Fruit fly (Drosophila melanogaster) whole organism, adult: ENCODE measurements around the gene Nemp.
A peak's percentile ranks its signal among the peaks of the same experiment; 100 is the strongest.

Experiments
- CG11617 ChIP-seq: fragments of 200-800 bp; sonication (Bioruptor generic); optimal IDR thresholded peaks from 2 replicates; lab custom pipeline; 2017; ENCODE audit warnings: mild to moderate bottlenecking, missing biosample characterization, missing genetic modification reagents, missing genetic modification characterization
- CG12768 ChIP-seq: fragments of 200-800 bp; sonication (Bioruptor generic); optimal IDR thresholded peaks from 2 replicates; lab custom pipeline; 2017; ENCODE audit warnings: missing biosample characterization, missing genetic modification characterization, mild to moderate bottlenecking, moderate library complexity, missing genetic modification reagents
- CG14711 ChIP-seq: fragments of 200-800 bp; sonication (Bioruptor generic); optimal IDR thresholded peaks from 2 replicates; lab custom pipeline; 2018; ENCODE audit warnings: missing biosample characterization, mild to moderate bottlenecking, missing genetic modification characterization, moderate library complexity
- CG1620 ChIP-seq: fragments of 200-800 bp; sonication (Bioruptor generic); optimal IDR thresholded peaks from 2 replicates; lab custom pipeline; 2016; ENCODE audit warnings: missing biosample characterization, missing genetic modification characterization
- CG33017 ChIP-seq: fragments of 200-800 bp; sonication (Bioruptor generic); optimal IDR thresholded peaks from 2 replicates; lab custom pipeline; 2018; ENCODE audit warnings: missing biosample characterization, mild to moderate bottlenecking, missing genetic modification characterization, moderate library complexity
- CG5204 ChIP-seq: fragments of 200-800 bp; sonication (Bioruptor generic); optimal IDR thresholded peaks from 2 replicates; lab custom pipeline; 2016; ENCODE audit warnings: missing biosample characterization, missing genetic modification characterization
- CG7045 ChIP-seq: fragments of 200-800 bp; sonication (Bioruptor generic); optimal IDR thresholded peaks from 2 replicates; lab custom pipeline; 2017; ENCODE audit warnings: missing biosample characterization, mild to moderate bottlenecking, missing genetic modification characterization
- CG7101 ChIP-seq: fragments of 200-800 bp; sonication (Bioruptor generic); optimal IDR thresholded peaks from 2 replicates; lab custom pipeline; 2018; ENCODE audit warnings: missing biosample characterization, mild to moderate bottlenecking, missing genetic modification characterization, moderate library complexity
- Clk ChIP-seq: fragments of 200-800 bp; sonication (Bioruptor generic); optimal IDR thresholded peaks from 2 replicates; lab custom pipeline; 2017; ENCODE audit warnings: missing biosample characterization, missing genetic modification characterization
- Crg-1 ChIP-seq: fragments of 200-800 bp; sonication (Bioruptor generic); optimal IDR thresholded peaks from 2 replicates; lab custom pipeline; 2016; ENCODE audit warnings: missing biosample characterization, missing genetic modification characterization
- Hr96 ChIP-seq: fragments of 200-800 bp; sonication (Bioruptor generic); optimal IDR thresholded peaks from 2 replicates; lab custom pipeline; 2016; ENCODE audit warnings: missing biosample characterization, missing genetic modification characterization
- Mnt ChIP-seq: fragments of 200-800 bp; sonication (Bioruptor generic); optimal IDR thresholded peaks from 2 replicates; lab custom pipeline; 2016; ENCODE audit warnings: missing biosample characterization, mild to moderate bottlenecking, missing genetic modification characterization
- bab1 ChIP-seq: fragments of 200-800 bp; sonication (Bioruptor generic); optimal IDR thresholded peaks from 3 replicates; lab custom pipeline; 2019; ENCODE audit warnings: missing biosample characterization, mild to moderate bottlenecking, missing genetic modification characterization, moderate library complexity
- cic ChIP-seq: fragments of 200-800 bp; sonication (Bioruptor generic); optimal IDR thresholded peaks from 2 replicates; lab custom pipeline; 2017; ENCODE audit warnings: missing biosample characterization, mild to moderate bottlenecking, missing genetic modification characterization, moderate library complexity
- cnc ChIP-seq, 2 experiments: fragments of >200 bp; optimal IDR thresholded peaks; 2 replicates each; lab custom pipeline; 2017
- kay ChIP-seq: fragments of 200-800 bp; sonication (Bioruptor generic); peaks from one replicate; lab custom pipeline; 2016; ENCODE audit warnings: missing biosample characterization, missing genetic modification characterization, borderline replicate concordance
- ovo ChIP-seq: fragments of 200-800 bp; sonication (Bioruptor generic); optimal IDR thresholded peaks from 2 replicates; lab custom pipeline; 2016; ENCODE audit warnings: missing biosample characterization, missing genetic modification characterization
- pad ChIP-seq: fragments of 200-800 bp; sonication (Bioruptor generic); optimal IDR thresholded peaks from 3 replicates; lab custom pipeline; 2017; ENCODE audit warnings: missing biosample characterization, missing genetic modification characterization, mild to moderate bottlenecking, moderate library complexity, missing genetic modification reagents
- tj ChIP-seq: fragments of 200-800 bp; sonication (Bioruptor generic); optimal IDR thresholded peaks from 3 replicates; lab custom pipeline; 2017; ENCODE audit warnings: missing biosample characterization, mild to moderate bottlenecking, missing genetic modification characterization, moderate library complexity
- toe ChIP-seq: fragments of 200-800 bp; sonication (Bioruptor generic); optimal IDR thresholded peaks from 2 replicates; lab custom pipeline; 2016; ENCODE audit warnings: missing biosample characterization, missing genetic modification characterization

Gene Nemp

DNA sequence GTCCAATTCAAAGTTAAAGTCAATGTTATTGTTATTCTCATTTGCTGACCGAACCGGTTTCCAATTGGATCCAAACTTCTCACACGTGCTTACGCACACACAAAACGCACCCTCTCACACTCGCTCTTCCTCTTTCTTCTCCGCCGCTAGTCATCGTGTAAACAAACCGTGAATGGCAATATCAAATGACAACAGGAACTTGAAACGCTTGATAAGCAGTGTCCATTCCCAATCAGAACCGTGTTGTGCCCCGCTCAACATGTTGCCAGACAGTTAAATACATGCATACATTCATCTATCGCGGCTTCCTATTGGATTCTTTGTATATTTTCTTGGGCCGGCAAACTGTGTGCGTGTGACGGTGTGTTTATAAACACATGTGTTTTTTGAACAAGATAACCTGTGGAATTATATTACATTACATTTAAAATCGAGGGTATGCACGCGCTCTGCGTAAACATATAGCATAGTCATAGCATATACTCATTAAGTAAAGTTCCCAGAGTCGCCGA is 965 bp upstream of the Nemp start:
- TF ChIP-seq toe (no peak), CG7045 (GFP tag; lab: Kevin White, UChicago) (no peak), bab1 (GFP tag; lab: Kevin White, UChicago) (peak; percentile 9), CG7101 (tag; lab: Kevin White, UChicago) (peak; percentile 4), CG11617 (GFP tag; lab: Kevin White, UChicago) (no peak), Hr96 (no peak), CG14711 (no peak), Clk (GFP tag; lab: Kevin White, UChicago) (no peak), Mnt (GFP tag; lab: Kevin White, UChicago) (peak; percentile 96), ovo (GFP tag; lab: Kevin White, UChicago) (peak; percentile 73), Crg-1 (GFP tag; lab: Kevin White, UChicago) (no peak), cic (GFP tag; lab: Kevin White, UChicago) (peak; percentile 98), kay (GFP tag; lab: Kevin White, UChicago) (no peak), CG12768 (no peak), CG5204 (GFP tag; lab: Kevin White, UChicago) (no peak), pad (peak; percentile 5), tj (GFP tag; lab: Kevin White, UChicago) (peak; percentile 82), CG33017 (tag; lab: Kevin White, UChicago) (no peak), CG1620 (GFP tag; lab: Kevin White, UChicago) (no peak), cnc (optimal IDR thresholded peaks at IDR 0.05; lab: Kevin White, UChicago) (peak; percentile 43 to 44)

dm6 chrX:16651625-16652024 is 3.2 kb downstream of the Nemp start:
- TF ChIP-seq CG14711, result no peak
- TF ChIP-seq ovo (GFP tag; lab: Kevin White, UChicago), result no peak
- TF ChIP-seq toe, result no peak
- no peak for TF ChIP-seq pad
- no peak for TF ChIP-seq Mnt (GFP tag; lab: Kevin White, UChicago)
- no peak for TF ChIP-seq kay (GFP tag; lab: Kevin White, UChicago)
- TF ChIP-seq CG5204 (GFP tag; lab: Kevin White, UChicago), result no peak
- no peak for TF ChIP-seq tj (GFP tag; lab: Kevin White, UChicago)
- TF ChIP-seq Clk (GFP tag; lab: Kevin White, UChicago), result no peak
- no peak for TF ChIP-seq CG7101 (tag; lab: Kevin White, UChicago)

- TF ChIP-seq CG14711 (peak; percentile 4), tj (GFP tag; lab: Kevin White, UChicago) (no peak), cnc (optimal IDR thresholded peaks at IDR 0.05; lab: Kevin White, UChicago) (no peak), CG33017 (tag; lab: Kevin White, UChicago) (no peak), bab1 (GFP tag; lab: Kevin White, UChicago) (peak; percentile 35), Crg-1 (GFP tag; lab: Kevin White, UChicago) (peak; percentile 41), CG7045 (GFP tag; lab: Kevin White, UChicago) (no peak), kay (GFP tag; lab: Kevin White, UChicago) (no peak), Mnt (GFP tag; lab: Kevin White, UChicago) (no peak), CG1620 (GFP tag; lab: Kevin White, UChicago) (no peak), CG7101 (tag; lab: Kevin White, UChicago) (peak; percentile 41), pad (peak; percentile 29), ovo (GFP tag; lab: Kevin White, UChicago) (no peak), Hr96 (no peak), CG5204 (GFP tag; lab: Kevin White, UChicago) (peak; percentile 12), CG12768 (no peak), Clk (GFP tag; lab: Kevin White, UChicago) (no peak), CG11617 (GFP tag; lab: Kevin White, UChicago) (no peak), cic (GFP tag; lab: Kevin White, UChicago) (no peak), toe (no peak)
These were observed 3.7 kb downstream of the Nemp start, which contains the start of the genes CG32573 and CG42512 for dm6 chrX:16651098-16651497. TSS of gene CG32573 (plus strand) at chrX:16651376. TSS of gene CG42512 (plus strand) at chrX:16651376.

dm6 chrX:16650078-16651063 is 4.4 kb downstream of the Nemp start:
- TF ChIP-seq CG14711 (peak; percentile 19), ovo (GFP tag; lab: Kevin White, UChicago) (no peak), CG12768 (peak; percentile 3), tj (GFP tag; lab: Kevin White, UChicago) (peak; percentile 64)

DNA sequence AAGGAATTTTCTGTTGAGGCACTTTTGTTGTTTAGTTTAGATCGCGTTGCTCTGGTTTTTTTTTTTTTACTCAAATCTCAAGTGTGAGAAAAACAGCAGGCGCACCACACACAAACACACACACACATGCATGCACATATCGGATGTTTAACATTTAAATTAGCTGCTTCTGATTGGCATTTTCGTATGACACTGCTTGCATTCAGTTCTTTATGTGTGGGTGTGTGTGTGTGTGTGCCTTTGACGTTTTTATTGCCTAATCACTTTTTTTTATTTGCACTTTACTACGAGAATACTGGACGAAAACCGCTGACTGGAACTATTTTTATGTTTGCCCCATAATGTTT is 6.4 kb downstream of the Nemp start:
- TF ChIP-seq tj (GFP tag; lab: Kevin White, UChicago) (peak; percentile 81), CG5204 (GFP tag; lab: Kevin White, UChicago) (no peak)

DNA sequence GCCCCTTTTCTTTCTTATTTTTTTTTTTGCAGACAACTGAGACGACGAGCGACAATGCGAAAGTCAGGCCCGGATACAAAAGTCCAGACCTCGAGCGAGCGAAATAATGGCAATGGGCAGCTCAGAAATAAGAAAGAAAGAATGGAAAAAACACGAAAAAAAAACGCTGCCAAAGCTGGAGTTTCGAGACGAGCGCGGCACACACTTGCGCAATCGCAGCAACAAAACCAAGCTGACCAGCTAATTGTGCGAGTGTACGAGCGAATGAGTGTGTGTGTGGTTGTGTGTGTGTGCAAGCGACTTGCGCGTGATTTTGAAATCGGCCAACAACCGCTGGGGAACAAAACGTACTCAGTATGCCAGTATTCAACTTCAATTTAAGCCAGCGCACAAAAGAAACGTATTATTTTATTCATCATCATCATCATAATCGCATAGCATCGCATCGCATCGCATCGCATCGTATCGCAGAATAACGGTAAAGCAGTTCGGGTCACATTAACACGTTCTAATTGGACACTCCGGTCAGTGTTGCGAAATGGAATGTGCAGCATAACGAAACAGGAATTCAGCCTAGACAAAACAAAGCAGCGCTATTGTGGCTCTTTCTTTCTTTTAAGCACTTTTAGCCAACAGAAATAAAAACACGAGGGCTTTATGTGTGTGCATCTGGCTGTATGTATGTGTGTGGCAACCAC is 6.9 kb downstream of the Nemp start:
- TF ChIP-seq tj (GFP tag; lab: Kevin White, UChicago), result peak; percentile 85
- no peak for TF ChIP-seq toe
